Fruit fly (Drosophila melanogaster): ENCODE results near the gene NetB.

DNA sequence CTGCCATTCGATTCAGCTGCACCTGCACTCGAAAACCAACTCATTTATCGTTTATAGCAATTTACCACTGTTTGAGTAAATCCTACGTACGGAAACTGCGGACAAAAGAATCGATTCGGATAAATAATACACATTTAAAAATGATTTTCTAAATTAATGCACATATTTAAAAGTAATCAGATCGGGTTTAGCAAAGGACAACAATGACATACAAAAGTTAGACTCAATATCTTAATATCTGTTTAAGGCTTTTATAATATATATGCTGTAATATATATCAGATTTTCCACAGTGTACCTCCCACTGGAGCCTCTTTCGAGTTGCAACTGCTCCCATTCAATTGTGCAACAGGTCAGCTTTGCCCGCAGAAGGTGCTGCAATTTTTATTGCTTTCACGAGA lies 71.0 kb downstream of the NetB start:
- TF ChIP-seq tj (GFP tag; optimal IDR thresholded peaks at IDR 0.05) = no peak
- TF ChIP-seq cnc (optimal IDR thresholded peaks at IDR 0.05) = no peak
- TF ChIP-seq Crg-1 (GFP tag; optimal IDR thresholded peaks at IDR 0.05) = no peak
- TF ChIP-seq ovo (GFP tag; optimal IDR thresholded peaks at IDR 0.05) = no peak
- no peak for TF ChIP-seq cic (GFP tag; optimal IDR thresholded peaks at IDR 0.05)
- no peak for TF ChIP-seq Hr96 (GFP tag; optimal IDR thresholded peaks at IDR 0.05)
- no peak for TF ChIP-seq CG7101 (tag; optimal IDR thresholded peaks at IDR 0.05)
- TF ChIP-seq CG11617 (GFP tag; optimal IDR thresholded peaks at IDR 0.05) = no peak
- TF ChIP-seq CG5204 (GFP tag; optimal IDR thresholded peaks at IDR 0.05) = no peak
- TF ChIP-seq Mnt (GFP tag; optimal IDR thresholded peaks at IDR 0.05) = no peak
- TF ChIP-seq CG14711 (tag; optimal IDR thresholded peaks at IDR 0.05) = no peak
- TF ChIP-seq kay (GFP tag; ENCODE audit: borderline replicate concordance) = no peak
- TF ChIP-seq CG1620 (GFP tag; optimal IDR thresholded peaks at IDR 0.05) = no peak
